Fruit fly (Drosophila melanogaster) whole organism: Measurements from ENCODE around the gene Or94a.

Experiments used
- CG8478 ChIP-seq: fragments of >200 bp; optimal IDR thresholded peaks from 2 replicates; lab custom pipeline; 2018; ENCODE audit warnings: inconsistent platforms
- EcR ChIP-seq, 2 experiments: fragments of >200 bp; optimal IDR thresholded peaks; 2 replicates each; lab custom pipeline; 2017; ENCODE audit warnings: missing biosample characterization in 2 of 2, missing genetic modification characterization in 2 of 2, missing genetic modification reagents in 2 of 2
- pan ChIP-seq: fragments of >200 bp; optimal IDR thresholded peaks from 2 replicates; lab custom pipeline; 2017
- psq ChIP-seq: fragments of >200 bp; optimal IDR thresholded peaks from 2 replicates; lab custom pipeline; 2017
- usp ChIP-seq: fragments of >200 bp; optimal IDR thresholded peaks from 2 replicates; lab custom pipeline; 2017; ENCODE audit warnings: missing biosample characterization, missing genetic modification characterization, mixed read lengths

DNA sequence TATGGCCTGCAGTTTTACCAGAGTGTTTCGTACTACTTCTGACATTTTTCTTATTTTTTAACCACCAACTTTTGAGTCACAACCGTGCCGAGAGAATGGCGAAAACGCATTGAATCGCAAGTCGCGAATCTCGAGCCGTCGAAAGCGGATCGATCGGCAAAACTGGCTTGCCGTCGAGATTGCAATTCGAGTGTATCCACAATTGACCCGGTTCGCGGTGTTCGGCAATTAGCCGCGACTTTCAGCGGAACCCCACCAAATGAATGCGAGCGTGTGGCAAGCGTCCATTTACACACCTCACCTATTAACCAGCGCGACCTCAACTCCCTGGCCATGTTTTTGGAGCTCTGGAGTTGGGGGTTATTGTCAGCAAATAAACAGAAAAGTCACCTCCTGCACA is 48.4 kb downstream of the Or94a start, which contains the start of gene CG13833:
- no peak for TF ChIP-seq EcR (GFP tag; optimal IDR thresholded peaks at IDR 0.05; lab: Kevin White, UChicago)
- no peak for TF ChIP-seq psq (lab: Kevin White, UChicago)
- TF ChIP-seq usp (GFP tag; lab: Kevin White, UChicago): no peak
- TF ChIP-seq pan (lab: Kevin White, UChicago): no peak
- no peak for TF ChIP-seq CG8478 (lab: Kevin White, UChicago)
